Worm (Caenorhabditis elegans): ENCODE data around the gene coq-2.

Gene coq-2

ce11 chrIII:6887574-6887973, 48.2 kb upstream of the coq-2 start (continued):
- TF ChIP-seq efl-1 (optimal IDR thresholded peaks at IDR 0.05) (peak; percentile 50 to 71), efl-1 (GFP tag; optimal IDR thresholded peaks at IDR 0.05 in 1 of 2) (peak; percentile 60 to 96), ces-1 (GFP tag; optimal IDR thresholded peaks at IDR 0.05) (no peak), hlh-17 (GFP tag; optimal IDR thresholded peaks at IDR 0.05; ENCODE audit: borderline replicate concordance) (no peak), ceh-82 (tag; optimal IDR thresholded peaks at IDR 0.05) (peak; percentile 53 to 65 (median 59)), nhr-84 (tag; optimal IDR thresholded peaks at IDR 0.05) (no peak), pqm-1 (tag; optimal IDR thresholded peaks at IDR 0.05) (no peak), ceh-90 (tag; optimal IDR thresholded peaks at IDR 0.05) (no peak), nhr-20 (tag; optimal IDR thresholded peaks at IDR 0.05) (peak; percentile 62), ceh-88 (GFP tag; IDR thresholded peaks at IDR 0.05) (no peak), pax-3 (tag; optimal IDR thresholded peaks at IDR 0.05) (no peak), swsn-7 (tag; optimal IDR thresholded peaks at IDR 0.05) (peak; percentile 70), zag-1 (tag; optimal IDR thresholded peaks at IDR 0.05) (no peak), nhr-47 (tag; optimal IDR thresholded peaks at IDR 0.05) (peak; percentile 75), unc-86 (tag; optimal IDR thresholded peaks at IDR 0.05) (peak; percentile 29), snu-23 (GFP tag; optimal IDR thresholded peaks at IDR 0.05) (peak; percentile 81), rnt-1 (tag; optimal IDR thresholded peaks at IDR 0.05) (peak; percentile 69), alr-1 (tag; optimal IDR thresholded peaks at IDR 0.05; ENCODE audit: borderline replicate concordance) (no peak), mab-9 (GFP tag; IDR thresholded peaks at IDR 0.05) (no peak), fkh-4 (tag; optimal IDR thresholded peaks at IDR 0.05; ENCODE audit: borderline replicate concordance) (no peak), nhr-90 (tag; optimal IDR thresholded peaks at IDR 0.05; ENCODE audit: poor library complexity) (peak; percentile 72), efl-3 (GFP tag; optimal IDR thresholded peaks at IDR 0.05) (no peak), lsy-2 (tag; optimal IDR thresholded peaks at IDR 0.05) (peak; percentile 59 to 75), unc-130 (tag; optimal IDR thresholded peaks at IDR 0.05) (peak; percentile 73), lin-35 (GFP tag; optimal IDR thresholded peaks at IDR 0.05) (peak; percentile 58 to 80), unc-30 (tag; optimal IDR thresholded peaks at IDR 0.05) (no peak), isw-1 (GFP tag; IDR thresholded peaks at IDR 0.05) (peak; percentile 12; the same call in 1 of the 2 replicates), aly-2 (tag; optimal IDR thresholded peaks at IDR 0.05) (peak; percentile 56), nhr-12 (tag; optimal IDR thresholded peaks at IDR 0.05) (no peak), jun-1 (tag; optimal IDR thresholded peaks at IDR 0.05) (peak; percentile 21), irx-1 (tag; optimal IDR thresholded peaks at IDR 0.05) (peak; percentile 4), sox-4 (tag; optimal IDR thresholded peaks at IDR 0.05) (no peak), ceh-8 (GFP tag; optimal IDR thresholded peaks at IDR 0.05) (peak; percentile 48), nhr-76 (tag; optimal IDR thresholded peaks at IDR 0.05) (no peak), elt-3 (tag; optimal IDR thresholded peaks at IDR 0.05) (peak in 1 of 6 experiments; percentile 31), hpl-2 (GFP tag; optimal IDR thresholded peaks at IDR 0.05) (no peak), nhr-11 (tag; optimal IDR thresholded peaks at IDR 0.05) (no peak), lin-39 (tag; optimal IDR thresholded peaks at IDR 0.05) (no peak), egl-13 (tag; optimal IDR thresholded peaks at IDR 0.05) (no peak), C34B4.2 (tag; optimal IDR thresholded peaks at IDR 0.05) (no peak), zip-4 (GFP tag; optimal IDR thresholded peaks at IDR 0.05) (no peak), tlp-1 (tag; optimal IDR thresholded peaks at IDR 0.05) (no peak)

- TF ChIP-seq nhr-237 (tag; optimal IDR thresholded peaks at IDR 0.05), result no peak
- peak in 1 of 2 experiments; percentile 32 for TF ChIP-seq efl-1 (optimal IDR thresholded peaks at IDR 0.05)
- TF ChIP-seq efl-1 (GFP tag; optimal IDR thresholded peaks at IDR 0.05 in 1 of 2), result peak in 1 of 2 experiments; percentile 8
- no peak for TF ChIP-seq ets-5 (GFP tag; IDR thresholded peaks at IDR 0.05)
- no peak for TF ChIP-seq irx-1 (tag; optimal IDR thresholded peaks at IDR 0.05)
- peak; percentile 16 for TF ChIP-seq rnt-1 (tag; optimal IDR thresholded peaks at IDR 0.05)
- TF ChIP-seq lin-39 (tag; optimal IDR thresholded peaks at IDR 0.05), result no peak
- TF ChIP-seq lin-35 (GFP tag; optimal IDR thresholded peaks at IDR 0.05), result peak; percentile 11 to 62
- TF ChIP-seq nhr-47 (tag; optimal IDR thresholded peaks at IDR 0.05), result peak; percentile 22
- peak in 1 of 2 experiments; percentile 46 for TF ChIP-seq lsy-2 (tag; optimal IDR thresholded peaks at IDR 0.05)
- no peak for TF ChIP-seq alr-1 (tag; optimal IDR thresholded peaks at IDR 0.05; ENCODE audit: borderline replicate concordance)
- TF ChIP-seq lin-15B (tag; optimal IDR thresholded peaks at IDR 0.05), result no peak
- TF ChIP-seq mep-1 (tag; optimal IDR thresholded peaks at IDR 0.05), result peak; percentile 13
- peak; percentile 38 for TF ChIP-seq nhr-19 (GFP tag; conservative IDR thresholded peaks at IDR 0.05)
- TF ChIP-seq dpl-1 (GFP tag; optimal IDR thresholded peaks at IDR 0.05), result peak in 1 of 3 experiments; percentile 13
- no peak for TF ChIP-seq mef-2 (tag; optimal IDR thresholded peaks at IDR 0.05)
- peak; percentile 31 for TF ChIP-seq snu-23 (GFP tag; optimal IDR thresholded peaks at IDR 0.05)
- no peak for TF ChIP-seq nhr-28 (tag; optimal IDR thresholded peaks at IDR 0.05)
- TF ChIP-seq F16B12.6 (tag; optimal IDR thresholded peaks at IDR 0.05), result peak; percentile 16
- TF ChIP-seq nhr-71 (tag; optimal IDR thresholded peaks at IDR 0.05), result peak; percentile 34
- no peak for TF ChIP-seq ceh-63 (GFP tag; optimal IDR thresholded peaks at IDR 0.05)
Observed at ce11 chrIII:6888497-6888896, 47.3 kb upstream of the coq-2 start.

All from whole organism, L1 larva.